Worm (Caenorhabditis elegans) whole organism, L4 larva: Measurements from ENCODE around the gene ttr-45.

Source experiments
- R02D3.7 ChIP-seq: fragments of 150-350 bp; sonication (generic microtip); optimal IDR thresholded peaks from 3 replicates; lab custom pipeline; 2014; ENCODE audit warnings: missing biosample characterization, missing genetic modification characterization
- ZK546.5 ChIP-seq, 2 experiments: sonication (generic microtip); optimal IDR thresholded peaks; 2 replicates each; lab custom pipeline; 2017; ENCODE audit warnings: missing biosample characterization in 2 of 2, missing genetic modification characterization in 2 of 2
- daf-19 ChIP-seq: fragments of 200-800 bp; sonication (Bioruptor generic); conservative IDR thresholded peaks from 2 replicates; pipeline ENCODE4 v1.3.6; 2022; ENCODE audit warnings: missing genetic modification characterization, missing compliant biosample characterization
- fos-1 ChIP-seq: fragments of 150-350 bp; optimal IDR thresholded peaks from 2 replicates; lab custom pipeline; 2014; ENCODE audit warnings: missing biosample characterization, missing genetic modification characterization
- hlh-30 ChIP-seq: sonication (generic microtip); optimal IDR thresholded peaks from 2 replicates; lab custom pipeline; 2017; ENCODE audit warnings: antibody characterized with exemption, mild to moderate bottlenecking, missing genetic modification characterization, missing compliant biosample characterization; ENCODE audit not compliant: insufficient read depth
- mxl-3 ChIP-seq: fragments of 200-800 bp; sonication (Bioruptor generic); optimal IDR thresholded peaks from 2 replicates; lab custom pipeline; 2018; ENCODE audit warnings: mild to moderate bottlenecking, missing genetic modification characterization, missing compliant biosample characterization
- nhr-237 ChIP-seq: sonication (generic microtip); optimal IDR thresholded peaks from 2 replicates; lab custom pipeline; 2017; ENCODE audit warnings: missing biosample characterization, missing genetic modification characterization

ce11 chrIV:13300109-13300508 lies 46.1 kb downstream of the ttr-45 start, which contains the start of gene kdp-1:
- TF ChIP-seq nhr-237 (tag; lab: Kevin White, UChicago) (no peak), hlh-30 (tag; lab: Kevin White, UChicago) (no peak), ZK546.5 (tag; optimal IDR thresholded peaks at IDR 0.05; lab: Kevin White, UChicago) (no peak), R02D3.7 (tag; lab: Kevin White, UChicago) (no peak), fos-1 (tag; lab: Kevin White, UChicago) (no peak), daf-19 (no peak), mxl-3 (GFP tag; lab: Kevin White, UChicago) (no peak)
